Fruit fly (Drosophila melanogaster): ENCODE measurements around the gene GatA.
A peak's percentile ranks its signal among the peaks of the same experiment; 100 is the strongest.

Gene GatA

DNA sequence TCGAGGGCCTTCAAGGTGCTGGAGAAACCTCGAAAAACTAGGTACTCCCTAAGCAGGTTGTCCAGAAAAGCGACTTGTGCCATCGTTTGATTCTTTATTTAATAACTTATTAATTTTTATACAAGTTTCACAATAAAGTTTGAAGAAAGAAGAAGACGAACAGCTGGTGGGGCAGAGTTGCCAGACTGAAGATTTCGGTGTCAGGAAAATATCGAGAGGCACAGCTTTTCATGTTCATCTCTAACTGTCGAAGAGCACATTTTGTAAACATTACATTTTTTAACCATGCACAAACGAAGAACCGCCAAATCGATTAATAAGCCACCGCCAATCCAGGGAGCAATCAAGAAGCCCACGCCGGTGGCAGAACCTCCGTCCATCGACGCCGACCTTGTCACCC is 4.8 kb downstream of the GatA start, which contains the start of the genes CG6005 and CG14286 (continued):
- peak; percentile 80 for TF ChIP-seq YL-1 (GFP tag; optimal IDR thresholded peaks at IDR 0.05)
- TF ChIP-seq ato (GFP tag; IDR thresholded peaks at IDR 0.05; ENCODE audit: partially characterized antibody) = peak; percentile 84
- peak; percentile 75 for TF ChIP-seq CG13624 (GFP tag; optimal IDR thresholded peaks at IDR 0.05)
- no peak for TF ChIP-seq sqz (GFP tag; optimal IDR thresholded peaks at IDR 0.05)
- TF ChIP-seq Ravus (GFP tag; IDR thresholded peaks at IDR 0.05) = no peak; the same call in 1 of the 2 replicates
- no peak for TF ChIP-seq CG6254 (GFP tag; optimal IDR thresholded peaks at IDR 0.05)
- TF ChIP-seq crc (GFP tag; optimal IDR thresholded peaks at IDR 0.05) = no peak
- peak; percentile 49 for TF ChIP-seq Atf-2 (GFP tag; optimal IDR thresholded peaks at IDR 0.05)
- TF ChIP-seq Hr51 (GFP tag; optimal IDR thresholded peaks at IDR 0.05) = peak; percentile 19 to 72
- TF ChIP-seq trh (GFP tag; optimal IDR thresholded peaks at IDR 0.05) = no peak
- TF ChIP-seq CG1024 (GFP tag; IDR thresholded peaks at IDR 0.05) = peak; percentile 28; the same call in 1 of the 2 replicates
- TF ChIP-seq CG9727 (GFP tag; optimal IDR thresholded peaks at IDR 0.05) = peak; percentile 12
- peak; percentile 21; the same call in 1 of the 2 replicates for TF ChIP-seq CG17612 (GFP tag; IDR thresholded peaks at IDR 0.05)
- TF ChIP-seq ATbp (GFP tag; optimal IDR thresholded peaks at IDR 0.05) = no peak
- TF ChIP-seq rib (GFP tag; IDR thresholded peaks at IDR 0.05) = 0 out of 2 replicates have a peak, but pooled peaks have one; percentile 42
- peak; percentile 80 for TF ChIP-seq gsb-n (tag; optimal IDR thresholded peaks at IDR 0.05)
- peak; percentile 69 for TF ChIP-seq mam (GFP tag; optimal IDR thresholded peaks at IDR 0.05)
- no peak for TF ChIP-seq eyg (GFP tag; optimal IDR thresholded peaks at IDR 0.05)
- TF ChIP-seq Dad (GFP tag; optimal IDR thresholded peaks at IDR 0.05) = peak; percentile 64
- peak; percentile 64 for TF ChIP-seq Bteb2 (GFP tag; optimal IDR thresholded peaks at IDR 0.05)
- no peak for TF ChIP-seq Jarid2 (GFP tag; optimal IDR thresholded peaks at IDR 0.05)
- peak; percentile 89 for TF ChIP-seq CG34422 (GFP tag; IDR thresholded peaks at IDR 0.05)
- TF ChIP-seq CG3847 (GFP tag; IDR thresholded peaks at IDR 0.05) = peak; percentile 88
- TF ChIP-seq slou (GFP tag; optimal IDR thresholded peaks at IDR 0.05) = no peak
- TF ChIP-seq Stat92E (GFP tag; optimal IDR thresholded peaks at IDR 0.05) = no peak
- TF ChIP-seq nerfin-2 (GFP tag; IDR thresholded peaks at IDR 0.05; ENCODE audit: partially characterized antibody) = no peak; the same call in 1 of the 2 replicates
- TF ChIP-seq vfl (GFP tag; optimal IDR thresholded peaks at IDR 0.05) = peak; percentile 27
- TF ChIP-seq CG32532 (GFP tag; IDR thresholded peaks at IDR 0.05) = peak; percentile 85
- no peak for TF ChIP-seq wek (GFP tag; optimal IDR thresholded peaks at IDR 0.05)
- no peak for TF ChIP-seq Neu2 (GFP tag; optimal IDR thresholded peaks at IDR 0.05; ENCODE audit: borderline replicate concordance)
- peak; percentile 23 for TF ChIP-seq gfzf (GFP tag; optimal IDR thresholded peaks at IDR 0.05)
- TF ChIP-seq CG4730 (GFP tag; IDR thresholded peaks at IDR 0.05) = peak; percentile 48; the same call in 1 of the 2 replicates
- TF ChIP-seq lilli (GFP tag; optimal IDR thresholded peaks at IDR 0.05) = peak; percentile 84
- peak; percentile 59 for TF ChIP-seq B-H2 (GFP tag; optimal IDR thresholded peaks at IDR 0.05)
- peak; percentile 77 for TF ChIP-seq E2f2 (GFP tag; IDR thresholded peaks at IDR 0.05)
- TF ChIP-seq CG4424 (GFP tag; optimal IDR thresholded peaks at IDR 0.05) = peak; percentile 58
- TF ChIP-seq maf-S (GFP tag; optimal IDR thresholded peaks at IDR 0.05) = no peak
- no peak for TF ChIP-seq CG8388 (GFP tag; optimal IDR thresholded peaks at IDR 0.05)
- TF ChIP-seq CG10209 (GFP tag; optimal IDR thresholded peaks at IDR 0.05) = peak; percentile 1
- peak; percentile 30 for TF ChIP-seq tx (GFP tag; optimal IDR thresholded peaks at IDR 0.05)
- TF ChIP-seq nau (GFP tag; optimal IDR thresholded peaks at IDR 0.05) = no peak
- TF ChIP-seq CG10366 (GFP tag; IDR thresholded peaks at IDR 0.05) = peak; percentile 75
- TF ChIP-seq ssp (GFP tag; IDR thresholded peaks at IDR 0.05) = peak; percentile 45
- peak; percentile 74 for TF ChIP-seq az2 (GFP tag; optimal IDR thresholded peaks at IDR 0.05)
- TF ChIP-seq Bgb (GFP tag; IDR thresholded peaks at IDR 0.05; ENCODE audit: partially characterized antibody) = peak; percentile 85
- TF ChIP-seq CG13296 (GFP tag; optimal IDR thresholded peaks at IDR 0.05) = peak; percentile 6
- TF ChIP-seq CG1529 (GFP tag; optimal IDR thresholded peaks at IDR 0.05) = no peak
- TF ChIP-seq CG2712 (tag; optimal IDR thresholded peaks at IDR 0.05) = peak; percentile 22
- peak; percentile 16 for TF ChIP-seq Camta (GFP tag; optimal IDR thresholded peaks at IDR 0.05)
- peak; percentile 64 for TF ChIP-seq Hsf (GFP tag; optimal IDR thresholded peaks at IDR 0.05)
- TF ChIP-seq CG11695 (GFP tag; IDR thresholded peaks at IDR 0.05) = no peak
